Fruit fly (Drosophila melanogaster) whole organism, embryonic: ENCODE data around the gene ZnT77C.
A peak's percentile ranks its signal among the peaks of the same experiment; 100 is the strongest.

Source experiments
- Aef1 ChIP-seq: fragments of 200-800 bp; sonication (Bioruptor generic); IDR thresholded peaks from 3 replicates; pipeline ENCODE4 v1.3.6; 2022; ENCODE audit warnings: missing biosample characterization, missing genetic modification characterization
- Bgb ChIP-seq: fragments of 200-800 bp; sonication (Bioruptor generic); IDR thresholded peaks from 2 replicates; pipeline ENCODE4 v1.3.6; 2022; ENCODE audit warnings: missing biosample characterization, missing genetic modification characterization; ENCODE audit not compliant: partially characterized antibody
- CG11247 ChIP-seq: fragments of 200-800 bp; sonication (Bioruptor generic); IDR thresholded peaks from 2 replicates; pipeline ENCODE4 v1.3.6; 2022; ENCODE audit warnings: missing biosample characterization, missing genetic modification characterization
- CG12219 ChIP-seq: fragments of 200-800 bp; sonication (Bioruptor generic); optimal IDR thresholded peaks from 3 replicates; lab custom pipeline; 2018; ENCODE audit warnings: missing biosample characterization, mild to moderate bottlenecking, missing genetic modification characterization
- CG12744 ChIP-seq: fragments of 200-800 bp; sonication (Bioruptor generic); optimal IDR thresholded peaks from 2 replicates; lab custom pipeline; 2016; ENCODE audit warnings: missing biosample characterization, missing genetic modification characterization
- CG1792 ChIP-seq: fragments of 200-800 bp; sonication (Bioruptor generic); optimal IDR thresholded peaks from 2 replicates; lab custom pipeline; 2016; ENCODE audit warnings: missing biosample characterization, missing genetic modification characterization
- CG18599 ChIP-seq: fragments of 200-800 bp; sonication (Bioruptor generic); optimal IDR thresholded peaks from 3 replicates; lab custom pipeline; 2017; ENCODE audit warnings: missing biosample characterization, missing genetic modification characterization, mild to moderate bottlenecking, moderate library complexity, missing genetic modification reagents
- CG2116 ChIP-seq: fragments of 200-800 bp; sonication (Bioruptor generic); optimal IDR thresholded peaks from 3 replicates; lab custom pipeline; 2018; ENCODE audit warnings: missing biosample characterization, mild to moderate bottlenecking, missing genetic modification characterization
- CG2120 ChIP-seq: fragments of 200-800 bp; sonication (Bioruptor generic); optimal IDR thresholded peaks from 3 replicates; lab custom pipeline; 2016; ENCODE audit warnings: missing biosample characterization, missing genetic modification characterization
- CG2678 ChIP-seq: fragments of 200-800 bp; sonication (Bioruptor generic); optimal IDR thresholded peaks from 3 replicates; lab custom pipeline; 2019; ENCODE audit warnings: missing biosample characterization, mild to moderate bottlenecking, missing genetic modification characterization, moderate library complexity
- CG2875 ChIP-seq: fragments of 200-800 bp; sonication (Bioruptor generic); optimal IDR thresholded peaks from 2 replicates; lab custom pipeline; 2017; ENCODE audit warnings: missing biosample characterization, mild to moderate bottlenecking, missing genetic modification characterization, missing genetic modification reagents
- CG30403 ChIP-seq: fragments of 200-800 bp; sonication (Bioruptor generic); optimal IDR thresholded peaks from 3 replicates; lab custom pipeline; 2016; ENCODE audit warnings: missing biosample characterization, missing genetic modification characterization
- CG31388 ChIP-seq: fragments of 200-800 bp; sonication (Bioruptor generic); optimal IDR thresholded peaks from 2 replicates; lab custom pipeline; 2016; ENCODE audit warnings: missing biosample characterization, missing genetic modification characterization
- CG34376 ChIP-seq: fragments of 200-800 bp; sonication (Bioruptor generic); optimal IDR thresholded peaks from 2 replicates; lab custom pipeline; 2018; ENCODE audit warnings: missing biosample characterization, mild to moderate bottlenecking, missing genetic modification characterization
- CG6765 ChIP-seq: fragments of 200-800 bp; sonication (Bioruptor generic); optimal IDR thresholded peaks from 3 replicates; lab custom pipeline; 2017; ENCODE audit warnings: missing biosample characterization, mild to moderate bottlenecking, missing genetic modification characterization
- CG6791 ChIP-seq: fragments of 200-800 bp; sonication (Bioruptor generic); IDR thresholded peaks from 3 replicates; pipeline ENCODE4 v1.3.6; 2022; ENCODE audit warnings: missing biosample characterization, missing genetic modification characterization; ENCODE audit not compliant: partially characterized antibody
- CG6854 ChIP-seq: fragments of 200-800 bp; sonication (Bioruptor generic); optimal IDR thresholded peaks from 3 replicates; lab custom pipeline; 2017; ENCODE audit warnings: missing biosample characterization, mild to moderate bottlenecking, missing genetic modification characterization
- CG7839 ChIP-seq: fragments of 200-800 bp; sonication (Bioruptor generic); optimal IDR thresholded peaks from 3 replicates; lab custom pipeline; 2018; ENCODE audit warnings: missing biosample characterization, mild to moderate bottlenecking, missing genetic modification characterization, moderate library complexity
- CG7928 ChIP-seq: fragments of 200-800 bp; sonication (Bioruptor generic); optimal IDR thresholded peaks from 2 replicates; lab custom pipeline; 2017; ENCODE audit warnings: missing biosample characterization, mild to moderate bottlenecking, missing genetic modification characterization
- CG9932 ChIP-seq: fragments of 200-800 bp; sonication (Bioruptor generic); IDR thresholded peaks from 2 replicates; pipeline ENCODE4 v1.3.6; 2022; ENCODE audit warnings: missing biosample characterization, missing genetic modification characterization
- D19B ChIP-seq: fragments of 200-800 bp; sonication (Bioruptor generic); optimal IDR thresholded peaks from 2 replicates; lab custom pipeline; 2017; ENCODE audit warnings: missing biosample characterization, mild to moderate bottlenecking, missing genetic modification characterization
- Gug ChIP-seq: fragments of 200-800 bp; sonication (Bioruptor generic); IDR thresholded peaks from 4 replicates; pipeline ENCODE4 v1.3.6; 2022; ENCODE audit warnings: missing biosample characterization, missing genetic modification characterization
- Hr51 ChIP-seq, 2 experiments: fragments of 200-800 bp; sonication (Bioruptor generic); optimal IDR thresholded peaks; 2 replicates in 1 of 2; 3 replicates in 1 of 2; lab custom pipeline; 2016 to 2018; ENCODE audit warnings: missing biosample characterization in 2 of 2, missing genetic modification characterization in 2 of 2, mild to moderate bottlenecking in 1 of 2, moderate library complexity in 1 of 2
- Hr78 ChIP-seq, 2 experiments: fragments of 200-800 bp in 1 of 2; fragments of >200 bp in 1 of 2; sonication (Bioruptor generic) in 1 of 2; optimal IDR thresholded peaks; 2 replicates each; lab custom pipeline; 2017 to 2019; ENCODE audit warnings: missing biosample characterization in 2 of 2, missing genetic modification characterization in 2 of 2, mild to moderate bottlenecking in 1 of 2, moderate library complexity in 1 of 2
- Mrtf ChIP-seq: fragments of 200-800 bp; sonication (Bioruptor generic); IDR thresholded peaks from 3 replicates; pipeline ENCODE4 v1.3.6; 2022; ENCODE audit warnings: missing biosample characterization, missing genetic modification characterization
- NC2β ChIP-seq: fragments of 200-800 bp; sonication (Bioruptor generic); optimal IDR thresholded peaks from 2 replicates; lab custom pipeline; 2016; ENCODE audit warnings: missing biosample characterization, missing genetic modification characterization
- Six4 ChIP-seq: fragments of 200-800 bp; sonication (Bioruptor generic); optimal IDR thresholded peaks from 2 replicates; lab custom pipeline; 2016; ENCODE audit warnings: missing biosample characterization, missing genetic modification characterization
- ara ChIP-seq: fragments of 200-800 bp; sonication (Bioruptor generic); IDR thresholded peaks from 2 replicates; pipeline ENCODE4 v1.3.6; 2022; ENCODE audit warnings: missing biosample characterization, missing genetic modification characterization
- ato ChIP-seq: fragments of 200-800 bp; sonication (Bioruptor generic); IDR thresholded peaks from 2 replicates; pipeline ENCODE4 v1.3.6; 2022; ENCODE audit warnings: missing biosample characterization, missing genetic modification characterization; ENCODE audit not compliant: partially characterized antibody
- bab2 ChIP-seq: fragments of 200-800 bp; sonication (Bioruptor generic); optimal IDR thresholded peaks from 2 replicates; lab custom pipeline; 2016; ENCODE audit warnings: missing biosample characterization, missing genetic modification characterization
- bcd ChIP-seq: fragments of 200-800 bp; sonication (Bioruptor generic); optimal IDR thresholded peaks from 2 replicates; lab custom pipeline; 2017; ENCODE audit warnings: missing biosample characterization, mild to moderate bottlenecking, missing genetic modification characterization
- chif ChIP-seq, 2 experiments: fragments of 200-800 bp; sonication (Bioruptor generic); optimal IDR thresholded peaks; 3 replicates each; lab custom pipeline; 2016; ENCODE audit warnings: missing biosample characterization in 2 of 2, missing genetic modification characterization in 2 of 2
- chn ChIP-seq: fragments of 200-800 bp; sonication (Bioruptor generic); optimal IDR thresholded peaks from 2 replicates; lab custom pipeline; 2016; ENCODE audit warnings: missing biosample characterization, missing genetic modification characterization
- ci ChIP-seq: fragments of 200-800 bp; sonication (Bioruptor generic); IDR thresholded peaks from 3 replicates; pipeline ENCODE4 v1.3.6; 2022; ENCODE audit warnings: missing biosample characterization, missing genetic modification characterization
- crc ChIP-seq: fragments of 200-800 bp; sonication (Bioruptor generic); optimal IDR thresholded peaks from 2 replicates; lab custom pipeline; 2016; ENCODE audit warnings: missing biosample characterization, missing genetic modification characterization
- dimm ChIP-seq: fragments of 200-800 bp; sonication (Bioruptor generic); IDR thresholded peaks from 2 replicates; pipeline ENCODE4 v1.3.6; 2022; ENCODE audit warnings: missing biosample characterization, missing genetic modification characterization
- esg ChIP-seq: fragments of 200-800 bp; sonication (Bioruptor generic); conservative IDR thresholded peaks from 2 replicates; pipeline ENCODE4 v1.3.6; 2022; ENCODE audit warnings: missing biosample characterization, missing genetic modification characterization
- gro ChIP-seq: fragments of 200-800 bp; sonication (Bioruptor generic); optimal IDR thresholded peaks from 2 replicates; lab custom pipeline; 2016; ENCODE audit warnings: missing biosample characterization, missing genetic modification characterization
- gt ChIP-seq: fragments of 200-800 bp; sonication (Bioruptor generic); IDR thresholded peaks from 2 replicates; pipeline ENCODE4 v1.3.6; 2022; ENCODE audit warnings: missing biosample characterization, missing genetic modification characterization
- ind ChIP-seq: fragments of 200-800 bp; sonication (Bioruptor generic); optimal IDR thresholded peaks from 3 replicates; lab custom pipeline; 2016; ENCODE audit warnings: missing biosample characterization, missing genetic modification characterization
- oc ChIP-seq: fragments of 200-800 bp; sonication (Bioruptor generic); optimal IDR thresholded peaks from 2 replicates; lab custom pipeline; 2018; ENCODE audit warnings: missing biosample characterization, mild to moderate bottlenecking, missing genetic modification characterization, moderate library complexity
- org-1 ChIP-seq: fragments of 200-800 bp; sonication (Bioruptor generic); optimal IDR thresholded peaks from 2 replicates; lab custom pipeline; 2017; ENCODE audit warnings: missing biosample characterization, missing genetic modification characterization
- prd ChIP-seq, 3 experiments: fragments of >200 bp in 2 of 3; fragments of 200-800 bp in 1 of 3; sonication (Bioruptor generic) in 1 of 3; optimal IDR thresholded peaks in 2 of 3; IDR thresholded peaks in 1 of 3; 2 replicates in 2 of 3; 3 replicates in 1 of 3; pipeline versions ENCODE4 v1.3.6 to Lab custom; 2017 to 2022; ENCODE audit warnings: missing biosample characterization in 1 of 3, missing genetic modification characterization in 1 of 3
- sisA ChIP-seq: fragments of 200-800 bp; sonication (Bioruptor generic); IDR thresholded peaks from 2 replicates; pipeline ENCODE4 v1.3.6; 2022; ENCODE audit warnings: missing biosample characterization, missing genetic modification characterization
- slou ChIP-seq: fragments of 200-800 bp; sonication (Bioruptor generic); optimal IDR thresholded peaks from 3 replicates; lab custom pipeline; 2016; ENCODE audit warnings: missing biosample characterization, missing genetic modification characterization
- usp ChIP-seq: fragments of >200 bp; optimal IDR thresholded peaks from 2 replicates; lab custom pipeline; 2017; ENCODE audit warnings: missing biosample characterization, missing genetic modification characterization
- wor ChIP-seq: fragments of 200-800 bp; sonication (Bioruptor generic); IDR thresholded peaks from 2 replicates; pipeline ENCODE4 v1.3.6; 2022; ENCODE audit warnings: missing biosample characterization, missing genetic modification characterization
- zen2 ChIP-seq: fragments of 200-800 bp; sonication (Bioruptor generic); IDR thresholded peaks from 3 replicates; pipeline ENCODE4 v1.3.6; 2022; ENCODE audit warnings: missing biosample characterization, missing genetic modification characterization; ENCODE audit not compliant: partially characterized antibody

ZnT77C gene

DNA sequence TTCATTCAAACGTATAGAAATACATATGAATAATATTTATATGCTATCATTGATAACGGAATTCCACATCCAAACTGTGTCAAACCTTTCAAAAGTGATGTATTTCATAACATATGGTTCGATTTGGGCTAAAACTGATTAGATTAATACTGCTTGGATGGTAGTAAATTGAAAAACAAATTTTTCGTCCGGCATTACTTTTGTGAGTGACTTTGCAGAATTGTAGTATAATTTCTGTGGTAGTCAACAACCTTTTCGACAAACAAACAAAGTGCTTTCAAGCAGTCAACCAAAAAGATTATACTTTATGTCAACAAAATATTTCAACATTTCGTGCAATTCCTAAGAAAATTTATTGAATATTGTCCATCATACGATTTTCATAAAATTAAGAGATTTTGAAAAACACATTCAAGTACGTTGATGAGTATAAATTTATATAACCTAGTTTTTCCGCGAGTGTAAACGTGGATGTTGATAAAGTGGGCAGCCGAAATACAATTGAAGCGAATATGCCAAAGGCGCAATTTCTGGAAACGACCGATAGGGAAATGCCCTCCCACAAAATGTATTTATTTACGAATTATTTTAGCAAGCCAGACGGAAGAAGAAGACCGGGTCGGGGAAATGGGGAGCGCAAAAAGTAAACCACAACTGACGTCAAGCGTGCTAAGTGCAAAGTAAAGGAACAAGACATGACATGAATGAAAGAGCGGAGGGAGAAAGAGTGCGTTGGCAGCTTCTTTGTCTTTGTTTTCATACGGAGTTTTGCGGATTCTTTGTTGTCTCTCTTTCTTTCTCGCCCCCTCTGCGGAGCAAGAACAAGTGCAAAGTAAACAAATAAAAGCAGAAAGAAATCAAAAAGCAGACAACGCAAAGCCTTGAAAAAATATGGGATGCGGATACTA lies 23.4 kb upstream of the ZnT77C start (continued):
- peak; percentile 56 for TF ChIP-seq bab2 (GFP tag; lab: Kevin White, UChicago)
- TF ChIP-seq CG9932 (GFP tag; lab: Robert Waterston, UW) = peak; percentile 52
- no peak for TF ChIP-seq CG2875 (GFP tag; lab: Kevin White, UChicago)
- TF ChIP-seq CG7839 = peak; percentile 32
- peak; percentile 13 for TF ChIP-seq bcd (GFP tag; lab: Kevin White, UChicago)
- no peak for TF ChIP-seq CG18599 (GFP tag; lab: Kevin White, UChicago)
- no peak for TF ChIP-seq Mrtf (GFP tag; lab: Robert Waterston, UW)
- TF ChIP-seq CG34376 (GFP tag; lab: Kevin White, UChicago) = no peak
- no peak for TF ChIP-seq org-1 (GFP tag; lab: Kevin White, UChicago)
- TF ChIP-seq CG7928 (GFP tag; lab: Kevin White, UChicago) = peak; percentile 14
- TF ChIP-seq CG6765 (GFP tag; lab: Kevin White, UChicago) = peak; percentile 45
- no peak for TF ChIP-seq Hr78 (GFP tag; optimal IDR thresholded peaks at IDR 0.05; lab: Kevin White, UChicago)
- TF ChIP-seq Six4 (GFP tag; lab: Kevin White, UChicago) = peak; percentile 25
- TF ChIP-seq oc (tag; lab: Kevin White, UChicago) = no peak
- no peak for TF ChIP-seq CG11247
- TF ChIP-seq ara (GFP tag; lab: Robert Waterston, UW) = 0 out of 2 replicates have a peak, but pooled peaks have one; percentile 22
- TF ChIP-seq CG2120 (GFP tag; lab: Kevin White, UChicago) = peak; percentile 69
- TF ChIP-seq CG6854 (GFP tag; lab: Kevin White, UChicago) = no peak
- TF ChIP-seq chif (GFP tag; optimal IDR thresholded peaks at IDR 0.05; lab: Kevin White, UChicago) = peak in 1 of 2 experiments; percentile 7
- no peak for TF ChIP-seq prd (optimal IDR thresholded peaks at IDR 0.05; lab: Kevin White, UChicago)
- TF ChIP-seq prd (GFP tag; IDR thresholded peaks at IDR 0.05; lab: Robert Waterston, UW) = peak; percentile 35; the same call in 1 of the 3 replicates
- no peak for TF ChIP-seq dimm (GFP tag; lab: Robert Waterston, UW)
- TF ChIP-seq CG2678 (tag; lab: Kevin White, UChicago) = peak; percentile 61
- TF ChIP-seq sisA (GFP tag; lab: Robert Waterston, UW) = no peak
- TF ChIP-seq CG12219 (GFP tag; lab: Kevin White, UChicago) = peak; percentile 17
- peak; percentile 22; the same call in 1 of the 2 replicates for TF ChIP-seq esg (GFP tag; lab: Robert Waterston, UW)
- TF ChIP-seq ci (GFP tag; lab: Robert Waterston, UW) = no peak
- TF ChIP-seq CG6791 (GFP tag; lab: Robert Waterston, UW) = no peak
- no peak for TF ChIP-seq usp (GFP tag; lab: Kevin White, UChicago)
- TF ChIP-seq CG1792 (GFP tag; lab: Kevin White, UChicago) = peak; percentile 26
- TF ChIP-seq ato = no peak
- no peak for TF ChIP-seq CG31388 (GFP tag; lab: Kevin White, UChicago)
- TF ChIP-seq gt (GFP tag; lab: Robert Waterston, UW) = no peak
- TF ChIP-seq NC2β (GFP tag; lab: Kevin White, UChicago) = no peak
- no peak for TF ChIP-seq gro (GFP tag; lab: Kevin White, UChicago)
- no peak for TF ChIP-seq chn (GFP tag; lab: Kevin White, UChicago)
- TF ChIP-seq CG12744 (GFP tag; lab: Kevin White, UChicago) = no peak
- TF ChIP-seq Hr51 (GFP tag; optimal IDR thresholded peaks at IDR 0.05; lab: Kevin White, UChicago) = peak; percentile 9 to 44
- no peak for TF ChIP-seq Gug
- peak; percentile 48 for TF ChIP-seq CG30403
- TF ChIP-seq Aef1 (GFP tag; lab: Robert Waterston, UW) = 0 out of 3 replicates have a peak, but pooled peaks have one; percentile 13
- no peak for TF ChIP-seq D19B
- TF ChIP-seq slou = no peak
- TF ChIP-seq ind (GFP tag; lab: Kevin White, UChicago) = peak; percentile 8
- TF ChIP-seq CG2116 (GFP tag; lab: Kevin White, UChicago) = peak; percentile 5
- no peak for TF ChIP-seq wor (GFP tag; lab: Robert Waterston, UW)
- no peak for TF ChIP-seq crc
- TF ChIP-seq zen2 (GFP tag; lab: Robert Waterston, UW) = no peak
- TF ChIP-seq Bgb (GFP tag; lab: Robert Waterston, UW) = no peak
